Fruit fly (Drosophila melanogaster): ENCODE results near the gene CG9948.
A peak's percentile ranks its signal among the peaks of the same experiment; 100 is the strongest.

Gene CG9948

dm6 chr3L:6947188-6947971 lies 8.4 kb upstream of the CG9948 start:
- TF ChIP-seq CG34406 (GFP tag; optimal IDR thresholded peaks at IDR 0.05) (no peak), CG11902 (GFP tag; optimal IDR thresholded peaks at IDR 0.05) (no peak), CG6808 (GFP tag; optimal IDR thresholded peaks at IDR 0.05) (no peak), Sox102F (GFP tag; optimal IDR thresholded peaks at IDR 0.05) (no peak), CG8119 (GFP tag; IDR thresholded peaks at IDR 0.05) (no peak), Gug (GFP tag; IDR thresholded peaks at IDR 0.05) (no peak), CG31627 (GFP tag; optimal IDR thresholded peaks at IDR 0.05) (no peak)

dm6 chr3L:6957753-6958420 lies 2.1 kb downstream of the CG9948 start, which contains the start of the genes Uqcc1 and Surf1:
Gene Uqcc1, minus strand, starts transcription at chr3L:6958108.
Gene Surf1, plus strand, starts transcription at chr3L:6958346.
- TF ChIP-seq fkh (GFP tag; optimal IDR thresholded peaks at IDR 0.05) = peak; percentile 93
- no peak for TF ChIP-seq CG16779 (tag; optimal IDR thresholded peaks at IDR 0.05)
- peak; percentile 20 for TF ChIP-seq esn (GFP tag; optimal IDR thresholded peaks at IDR 0.05)
- no peak for TF ChIP-seq fd85E (GFP tag; optimal IDR thresholded peaks at IDR 0.05)
- TF ChIP-seq CG3919 (GFP tag; optimal IDR thresholded peaks at IDR 0.05) = no peak
- TF ChIP-seq Eip75B (GFP tag; optimal IDR thresholded peaks at IDR 0.05) = peak; percentile 3
- peak; percentile 63 for TF ChIP-seq Eip78C (GFP tag)
- TF ChIP-seq Met (GFP tag; optimal IDR thresholded peaks at IDR 0.05) = no peak
- TF ChIP-seq Eip93F (GFP tag; optimal IDR thresholded peaks at IDR 0.05) = peak; percentile 24
- TF ChIP-seq CG9139 (GFP tag; optimal IDR thresholded peaks at IDR 0.05) = no peak
- no peak for TF ChIP-seq CG7368 (GFP tag; optimal IDR thresholded peaks at IDR 0.05)

- TF ChIP-seq Hr38 (GFP tag; optimal IDR thresholded peaks at IDR 0.05) (no peak), topi (GFP tag; optimal IDR thresholded peaks at IDR 0.05) (no peak), Blimp-1 (GFP tag; optimal IDR thresholded peaks at IDR 0.05) (no peak), CG6808 (GFP tag; optimal IDR thresholded peaks at IDR 0.05) (no peak), CG7368 (GFP tag; optimal IDR thresholded peaks at IDR 0.05) (no peak), CG6163 (GFP tag; IDR thresholded peaks at IDR 0.05) (0 out of 3 replicates have a peak, but pooled peaks have one; percentile 8), Ets21C (GFP tag; optimal IDR thresholded peaks at IDR 0.05) (no peak), vri (GFP tag; optimal IDR thresholded peaks at IDR 0.05) (peak; percentile 80), CG32006 (GFP tag; optimal IDR thresholded peaks at IDR 0.05) (no peak), CG9139 (GFP tag; optimal IDR thresholded peaks at IDR 0.05) (no peak), Hr4 (GFP tag; optimal IDR thresholded peaks at IDR 0.05) (no peak), svp (GFP tag) (no peak), spab (GFP tag; optimal IDR thresholded peaks at IDR 0.05) (no peak), Eip93F (GFP tag; optimal IDR thresholded peaks at IDR 0.05) (no peak), CG1621 (tag; optimal IDR thresholded peaks at IDR 0.05) (no peak)
These were observed 6.3 kb downstream of the CG9948 start for dm6 chr3L:6961992-6962570.

- TF ChIP-seq Met (GFP tag; optimal IDR thresholded peaks at IDR 0.05) (no peak), svp (GFP tag) (peak; percentile 15)
These were observed 7.4 kb downstream of the CG9948 start for dm6 chr3L:6963175-6963574.

dm6 chr3L:6963792-6964487 lies 8.1 kb downstream of the CG9948 start:
- peak; percentile 59 for TF ChIP-seq vri (GFP tag; optimal IDR thresholded peaks at IDR 0.05)
- TF ChIP-seq CG6276 (GFP tag; optimal IDR thresholded peaks at IDR 0.05) = peak; percentile 81
- TF ChIP-seq CG8119 (GFP tag; IDR thresholded peaks at IDR 0.05) = peak; percentile 79; the same call in 2 of the 3 replicates
- TF ChIP-seq CG10631 (GFP tag; optimal IDR thresholded peaks at IDR 0.05) = peak; percentile 80
- TF ChIP-seq CG3919 (GFP tag; optimal IDR thresholded peaks at IDR 0.05) = peak; percentile 75
- TF ChIP-seq CG7368 (GFP tag; optimal IDR thresholded peaks at IDR 0.05) = peak; percentile 57
- TF ChIP-seq CG32006 (GFP tag; optimal IDR thresholded peaks at IDR 0.05) = peak; percentile 87
- TF ChIP-seq Sox102F (GFP tag; optimal IDR thresholded peaks at IDR 0.05) = peak; percentile 73
- peak; percentile 63 for TF ChIP-seq CG11762 (GFP tag; optimal IDR thresholded peaks at IDR 0.05; ENCODE audit: insufficient read depth)
- peak; percentile 69 for TF ChIP-seq CG6163 (GFP tag; IDR thresholded peaks at IDR 0.05)
- TF ChIP-seq CG16779 (tag; optimal IDR thresholded peaks at IDR 0.05) = peak; percentile 30
- peak; percentile 41 for TF ChIP-seq lz (GFP tag; optimal IDR thresholded peaks at IDR 0.05)
- peak; percentile 86 for TF ChIP-seq Ets96B (tag; optimal IDR thresholded peaks at IDR 0.05)
- peak; percentile 24 for TF ChIP-seq cyc (GFP tag; optimal IDR thresholded peaks at IDR 0.05)
- peak; percentile 66 for TF ChIP-seq dac (GFP tag; optimal IDR thresholded peaks at IDR 0.05)
- no peak for TF ChIP-seq CG6854 (GFP tag; optimal IDR thresholded peaks at IDR 0.05)
- TF ChIP-seq CG11294 (GFP tag; IDR thresholded peaks at IDR 0.05) = peak; percentile 35
- peak; percentile 80 for TF ChIP-seq dsx (GFP tag; optimal IDR thresholded peaks at IDR 0.05; ENCODE audit: poor library complexity, severe bottlenecking)

All from whole organism, prepupa.